Fruit fly (Drosophila melanogaster) whole organism, embryonic: ENCODE data around the gene klar.

Source experiments
- Asciz ChIP-seq: fragments of 200-800 bp; sonication (Bioruptor generic); optimal IDR thresholded peaks from 2 replicates; lab custom pipeline; 2017; ENCODE audit warnings: missing biosample characterization, mild to moderate bottlenecking, missing genetic modification characterization, missing genetic modification reagents
- CG10209 ChIP-seq: fragments of 200-800 bp; sonication (Bioruptor generic); optimal IDR thresholded peaks from 3 replicates; lab custom pipeline; 2017; ENCODE audit warnings: missing biosample characterization, mild to moderate bottlenecking, missing genetic modification characterization, missing genetic modification reagents
- CG10366 ChIP-seq: fragments of 200-800 bp; sonication (Bioruptor generic); IDR thresholded peaks from 2 replicates; pipeline ENCODE4 v1.3.6; 2022; ENCODE audit warnings: missing biosample characterization, missing genetic modification characterization
- CG12219 ChIP-seq: fragments of 200-800 bp; sonication (Bioruptor generic); optimal IDR thresholded peaks from 3 replicates; lab custom pipeline; 2018; ENCODE audit warnings: missing biosample characterization, mild to moderate bottlenecking, missing genetic modification characterization
- CG12659 ChIP-seq: fragments of 200-800 bp; sonication (Bioruptor generic); optimal IDR thresholded peaks from 3 replicates; lab custom pipeline; 2017; ENCODE audit warnings: mild to moderate bottlenecking, missing biosample characterization, missing genetic modification reagents, missing genetic modification characterization
- CG15269 ChIP-seq: fragments of 200-800 bp; sonication (Bioruptor generic); optimal IDR thresholded peaks from 2 replicates; lab custom pipeline; 2018; ENCODE audit warnings: missing biosample characterization, mild to moderate bottlenecking, missing genetic modification characterization, moderate library complexity
- CG15514 ChIP-seq: fragments of 200-800 bp; sonication (Bioruptor generic); optimal IDR thresholded peaks from 3 replicates; lab custom pipeline; 2017; ENCODE audit warnings: missing biosample characterization, missing genetic modification characterization, mild to moderate bottlenecking, moderate library complexity, missing genetic modification reagents
- CG17912 ChIP-seq: fragments of 200-800 bp; sonication (Bioruptor generic); optimal IDR thresholded peaks from 2 replicates; lab custom pipeline; 2018; ENCODE audit warnings: missing biosample characterization, mild to moderate bottlenecking, missing genetic modification characterization
- CG18764 ChIP-seq: fragments of 200-800 bp; sonication (Bioruptor generic); optimal IDR thresholded peaks from 3 replicates; lab custom pipeline; 2016; ENCODE audit warnings: missing biosample characterization, missing genetic modification characterization
- CG2202 ChIP-seq: fragments of 200-800 bp; sonication (Bioruptor generic); optimal IDR thresholded peaks from 2 replicates; lab custom pipeline; 2018; ENCODE audit warnings: missing biosample characterization, mild to moderate bottlenecking, missing genetic modification characterization
- CG3407 ChIP-seq: fragments of 200-800 bp; sonication (Bioruptor generic); optimal IDR thresholded peaks from 2 replicates; lab custom pipeline; 2018; ENCODE audit warnings: missing biosample characterization, mild to moderate bottlenecking, missing genetic modification characterization
- CG4854 ChIP-seq: fragments of 200-800 bp; sonication (Bioruptor generic); optimal IDR thresholded peaks from 2 replicates; lab custom pipeline; 2016; ENCODE audit warnings: missing biosample characterization, missing genetic modification characterization, inconsistent platforms
- CG6765 ChIP-seq: fragments of 200-800 bp; sonication (Bioruptor generic); optimal IDR thresholded peaks from 3 replicates; lab custom pipeline; 2017; ENCODE audit warnings: missing biosample characterization, mild to moderate bottlenecking, missing genetic modification characterization
- CG7357 ChIP-seq: fragments of 200-800 bp; sonication (Bioruptor generic); IDR thresholded peaks from 3 replicates; pipeline ENCODE4 v1.3.6; 2022; ENCODE audit warnings: missing biosample characterization, missing genetic modification characterization
- CG7963 ChIP-seq: fragments of 200-800 bp; sonication (Bioruptor generic); IDR thresholded peaks from 3 replicates; pipeline ENCODE4 v1.3.6; 2022; ENCODE audit warnings: missing biosample characterization, missing genetic modification characterization; ENCODE audit not compliant: partially characterized antibody
- CG8388 ChIP-seq: fragments of 200-800 bp; sonication (Bioruptor generic); optimal IDR thresholded peaks from 2 replicates; lab custom pipeline; 2019; ENCODE audit warnings: missing biosample characterization, mild to moderate bottlenecking, missing genetic modification characterization, moderate library complexity
- CrebB ChIP-seq: fragments of 200-800 bp; sonication (Bioruptor generic); optimal IDR thresholded peaks from 3 replicates; lab custom pipeline; 2018; ENCODE audit warnings: missing biosample characterization, mild to moderate bottlenecking, missing genetic modification characterization
- D19A ChIP-seq: fragments of 200-800 bp; optimal IDR thresholded peaks from 3 replicates; lab custom pipeline; 2019; ENCODE audit warnings: missing biosample characterization, mild to moderate bottlenecking, missing genetic modification characterization, moderate library complexity
- Dek ChIP-seq: fragments of 200-800 bp; sonication (Bioruptor generic); optimal IDR thresholded peaks from 3 replicates; lab custom pipeline; 2019; ENCODE audit warnings: missing biosample characterization, mild to moderate bottlenecking, missing genetic modification characterization, moderate library complexity
- Drgx ChIP-seq: fragments of 200-800 bp; sonication (Bioruptor generic); IDR thresholded peaks from 2 replicates; pipeline ENCODE4 v1.3.6; 2022; ENCODE audit warnings: missing biosample characterization, missing genetic modification characterization
- Lhr ChIP-seq: fragments of 200-800 bp; sonication (Bioruptor generic); optimal IDR thresholded peaks from 3 replicates; lab custom pipeline; 2017; ENCODE audit warnings: mild to moderate bottlenecking, missing biosample characterization, missing genetic modification reagents, missing genetic modification characterization
- Neu2 ChIP-seq: fragments of 200-800 bp; sonication (Bioruptor generic); optimal IDR thresholded peaks from 3 replicates; lab custom pipeline; 2016; ENCODE audit warnings: missing biosample characterization, missing genetic modification characterization, borderline replicate concordance
- Sox102F ChIP-seq: fragments of 200-800 bp; sonication (Bioruptor generic); optimal IDR thresholded peaks from 2 replicates; lab custom pipeline; 2018; ENCODE audit warnings: missing biosample characterization, mild to moderate bottlenecking, missing genetic modification characterization, moderate library complexity
- ap ChIP-seq: fragments of 200-800 bp; sonication (Bioruptor generic); IDR thresholded peaks from 2 replicates; pipeline ENCODE4 v1.3.6; 2022; ENCODE audit warnings: missing biosample characterization, missing genetic modification characterization
- ara ChIP-seq: fragments of 200-800 bp; sonication (Bioruptor generic); IDR thresholded peaks from 2 replicates; pipeline ENCODE4 v1.3.6; 2022; ENCODE audit warnings: missing biosample characterization, missing genetic modification characterization
- bcd ChIP-seq: fragments of 200-800 bp; sonication (Bioruptor generic); optimal IDR thresholded peaks from 2 replicates; lab custom pipeline; 2017; ENCODE audit warnings: missing biosample characterization, mild to moderate bottlenecking, missing genetic modification characterization
- bigmax ChIP-seq: fragments of 200-800 bp; sonication (Bioruptor generic); optimal IDR thresholded peaks from 2 replicates; lab custom pipeline; 2018; ENCODE audit warnings: missing biosample characterization, mild to moderate bottlenecking, missing genetic modification characterization
- chm ChIP-seq: fragments of 200-800 bp; sonication (Bioruptor generic); IDR thresholded peaks from 2 replicates; pipeline ENCODE4 v1.3.6; 2022; ENCODE audit warnings: missing biosample characterization, missing genetic modification characterization
- chn ChIP-seq: fragments of 200-800 bp; sonication (Bioruptor generic); optimal IDR thresholded peaks from 2 replicates; lab custom pipeline; 2016; ENCODE audit warnings: missing biosample characterization, missing genetic modification characterization
- da ChIP-seq: fragments of 200-800 bp; sonication (Bioruptor generic); optimal IDR thresholded peaks from 2 replicates; lab custom pipeline; 2016; ENCODE audit warnings: missing biosample characterization, missing genetic modification characterization
- danr ChIP-seq: fragments of 200-800 bp; sonication (Bioruptor generic); IDR thresholded peaks from 2 replicates; pipeline ENCODE4 v1.3.6; 2022; ENCODE audit warnings: missing biosample characterization, missing genetic modification characterization
- disco-r ChIP-seq: fragments of 200-800 bp; sonication (Bioruptor generic); optimal IDR thresholded peaks from 2 replicates; lab custom pipeline; 2016; ENCODE audit warnings: missing biosample characterization, missing genetic modification characterization
- fd64A ChIP-seq: fragments of 200-800 bp; sonication (Bioruptor generic); optimal IDR thresholded peaks from 3 replicates; lab custom pipeline; 2018; ENCODE audit warnings: missing biosample characterization, mild to moderate bottlenecking, missing genetic modification characterization
- gro ChIP-seq: fragments of 200-800 bp; sonication (Bioruptor generic); optimal IDR thresholded peaks from 2 replicates; lab custom pipeline; 2016; ENCODE audit warnings: missing biosample characterization, missing genetic modification characterization
- repo ChIP-seq: fragments of 200-800 bp; sonication (Bioruptor generic); optimal IDR thresholded peaks from 2 replicates; lab custom pipeline; 2016; ENCODE audit warnings: missing biosample characterization, missing genetic modification characterization
- sr ChIP-seq: fragments of 200-800 bp; sonication (Bioruptor generic); IDR thresholded peaks from 3 replicates; pipeline ENCODE4 v1.3.6; 2022; ENCODE audit warnings: missing biosample characterization, missing genetic modification characterization
- tap ChIP-seq: fragments of 200-800 bp; optimal IDR thresholded peaks from 3 replicates; lab custom pipeline; 2019; ENCODE audit warnings: missing biosample characterization, mild to moderate bottlenecking, missing genetic modification characterization, moderate library complexity
- trh ChIP-seq: fragments of 200-800 bp; sonication (Bioruptor generic); optimal IDR thresholded peaks from 2 replicates; lab custom pipeline; 2016; ENCODE audit warnings: missing biosample characterization, missing genetic modification characterization
- vnd ChIP-seq: fragments of 200-800 bp; sonication (Bioruptor generic); IDR thresholded peaks from 3 replicates; pipeline ENCODE4 v1.3.6; 2022; ENCODE audit warnings: missing biosample characterization, missing genetic modification characterization; ENCODE audit not compliant: partially characterized antibody
- z ChIP-seq: fragments of 200-800 bp; sonication (Bioruptor generic); IDR thresholded peaks from 3 replicates; pipeline ENCODE4 v1.3.6; 2022; ENCODE audit warnings: missing biosample characterization, missing genetic modification characterization
- zfh1 ChIP-seq: fragments of 200-800 bp; sonication (Bioruptor generic); IDR thresholded peaks from 3 replicates; pipeline ENCODE4 v1.3.6; 2022; ENCODE audit warnings: missing biosample characterization, missing genetic modification characterization

Gene klar

DNA sequence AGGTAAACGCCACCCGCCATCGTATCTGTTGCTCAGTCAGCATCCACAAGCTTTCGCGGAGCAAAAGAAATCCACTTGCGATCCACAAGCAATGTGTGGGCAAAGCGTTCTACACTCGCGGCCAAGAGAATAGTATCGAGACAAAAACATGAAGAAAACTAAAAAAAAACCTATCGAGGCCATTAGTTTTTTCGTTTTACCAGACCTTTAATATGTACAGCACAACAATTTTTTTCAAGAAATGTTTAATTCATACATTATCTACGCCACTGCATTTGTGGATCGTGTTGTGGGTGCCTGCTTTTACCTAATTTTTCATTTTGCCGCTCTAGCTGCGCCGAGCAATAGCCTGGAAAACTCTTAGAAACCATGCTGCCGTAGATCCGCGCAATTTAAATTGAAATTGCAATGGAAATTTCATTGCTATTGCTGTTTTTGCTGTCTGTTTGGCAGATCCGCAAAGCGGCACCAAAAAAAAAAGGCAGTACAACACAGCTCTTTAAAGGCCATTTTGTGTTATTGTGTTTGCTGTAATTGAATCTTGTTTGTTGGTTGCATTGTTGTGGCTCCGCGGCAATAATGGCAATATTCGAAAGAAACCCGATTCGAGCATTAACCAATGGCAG, 22.7 kb upstream of the klar start (continued):
- TF ChIP-seq trh (GFP tag; lab: Kevin White, UChicago) (no peak), zfh1 (GFP tag; lab: Robert Waterston, UW) (peak; percentile 83), CG3407 (GFP tag; lab: Kevin White, UChicago) (peak; percentile 6), CrebB (tag; lab: Kevin White, UChicago) (peak; percentile 51), CG7963 (GFP tag; lab: Robert Waterston, UW) (no peak), CG15269 (peak; percentile 68), Asciz (peak; percentile 81), Drgx (GFP tag; lab: Robert Waterston, UW) (peak; percentile 92), D19A (tag; lab: Kevin White, UChicago) (peak; percentile 35), CG7357 (GFP tag; lab: Robert Waterston, UW) (0 out of 3 replicates have a peak, but pooled peaks have one; percentile 43), CG15514 (GFP tag; lab: Kevin White, UChicago) (peak; percentile 23), gro (GFP tag; lab: Kevin White, UChicago) (peak; percentile 19), CG12219 (GFP tag; lab: Kevin White, UChicago) (peak; percentile 64), z (GFP tag; lab: Robert Waterston, UW) (0 out of 3 replicates have a peak, but pooled peaks have one; percentile 38), vnd (no peak), ap (peak; percentile 74; the same call in 1 of the 2 replicates), CG10209 (GFP tag; lab: Kevin White, UChicago) (peak; percentile 25), sr (peak; percentile 40; the same call in 1 of the 3 replicates), CG2202 (peak; percentile 35), tap (tag; lab: Kevin White, UChicago) (peak; percentile 58), CG6765 (no peak), chn (GFP tag; lab: Kevin White, UChicago) (peak; percentile 12), CG8388 (peak; percentile 67), CG12659 (peak; percentile 36), CG17912 (GFP tag; lab: Kevin White, UChicago) (no peak), Dek (tag; lab: Kevin White, UChicago) (peak; percentile 34), bcd (GFP tag; lab: Kevin White, UChicago) (peak; percentile 50), bigmax (no peak), Neu2 (GFP tag; lab: Kevin White, UChicago) (no peak), CG10366 (peak; percentile 42; the same call in 1 of the 2 replicates), danr (GFP tag; lab: Robert Waterston, UW) (no peak), repo (peak; percentile 16), da (GFP tag; lab: Kevin White, UChicago) (no peak), chm (peak; percentile 62; the same call in 1 of the 2 replicates), fd64A (peak; percentile 44), disco-r (GFP tag; lab: Kevin White, UChicago) (peak; percentile 7), Sox102F (peak; percentile 82), CG18764 (GFP tag; lab: Kevin White, UChicago) (peak; percentile 50), CG4854 (peak; percentile 50), Lhr (no peak), ara (GFP tag; lab: Robert Waterston, UW) (peak; percentile 76)
